Worm (Caenorhabditis elegans): ENCODE results near the gene C08B6.2.

DNA sequence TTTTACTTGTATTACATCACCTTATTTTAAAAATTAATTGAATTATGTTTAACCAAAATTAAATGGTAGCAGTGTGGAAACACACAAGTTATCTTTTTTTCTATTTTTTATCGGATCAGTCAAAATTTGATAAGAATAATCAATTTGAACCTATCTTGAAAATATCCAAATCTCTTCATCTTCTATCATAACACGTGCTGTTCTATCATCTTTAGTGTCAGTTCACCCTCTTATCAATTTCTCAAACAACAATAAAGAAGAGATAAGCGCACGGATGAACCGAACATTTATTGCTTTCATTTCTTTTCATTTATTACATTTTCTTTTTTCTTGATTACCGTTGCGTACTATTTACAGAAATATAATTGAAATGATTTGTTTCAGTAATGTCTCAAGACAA, 18.4 kb upstream of the C08B6.2 start, which contains the start of gene R04B5.5:
- TF ChIP-seq ZK546.5 (tag; optimal IDR thresholded peaks at IDR 0.05) = no peak
- no peak for TF ChIP-seq mab-5 (tag; optimal IDR thresholded peaks at IDR 0.05)

Data from whole organism, L2 larva.